Fruit fly (Drosophila melanogaster) whole organism, embryonic: ENCODE results near the gene CG11674.

Experiments used
- ATbp ChIP-seq: fragments of 200-800 bp; sonication (Bioruptor generic); optimal IDR thresholded peaks from 2 replicates; lab custom pipeline; 2017; ENCODE audit warnings: missing biosample characterization, mild to moderate bottlenecking, missing genetic modification characterization, missing genetic modification reagents
- Aef1 ChIP-seq: fragments of 200-800 bp; sonication (Bioruptor generic); IDR thresholded peaks from 3 replicates; pipeline ENCODE4 v1.3.6; 2022; ENCODE audit warnings: missing biosample characterization, missing genetic modification characterization
- Atf3 ChIP-seq: fragments of 200-800 bp; sonication (Bioruptor generic); optimal IDR thresholded peaks from 3 replicates; lab custom pipeline; 2016; ENCODE audit warnings: missing biosample characterization, missing genetic modification characterization
- Atf6 ChIP-seq: fragments of 200-800 bp; sonication (Bioruptor generic); IDR thresholded peaks from 2 replicates; pipeline ENCODE4 v1.3.6; 2022; ENCODE audit warnings: missing biosample characterization, missing genetic modification characterization
- CG10274 ChIP-seq: fragments of 200-800 bp; sonication (Bioruptor generic); optimal IDR thresholded peaks from 3 replicates; lab custom pipeline; 2017; ENCODE audit warnings: missing biosample characterization, mild to moderate bottlenecking, missing genetic modification characterization
- CG11723 ChIP-seq: fragments of 200-800 bp; sonication (Bioruptor generic); optimal IDR thresholded peaks from 2 replicates; lab custom pipeline; 2017; ENCODE audit warnings: missing biosample characterization, mild to moderate bottlenecking, missing genetic modification characterization
- CG12236 ChIP-seq: fragments of 200-800 bp; sonication (Bioruptor generic); optimal IDR thresholded peaks from 2 replicates; lab custom pipeline; 2016; ENCODE audit warnings: missing biosample characterization, missing genetic modification characterization
- CG12299 ChIP-seq: fragments of 200-800 bp; sonication (Bioruptor generic); optimal IDR thresholded peaks from 2 replicates; lab custom pipeline; 2018; ENCODE audit warnings: missing biosample characterization, mild to moderate bottlenecking, missing genetic modification characterization
- CG12659 ChIP-seq: fragments of 200-800 bp; sonication (Bioruptor generic); optimal IDR thresholded peaks from 3 replicates; lab custom pipeline; 2017; ENCODE audit warnings: mild to moderate bottlenecking, missing biosample characterization, missing genetic modification reagents, missing genetic modification characterization
- CG14667 ChIP-seq: fragments of 200-800 bp; sonication (Bioruptor generic); IDR thresholded peaks from 2 replicates; pipeline ENCODE4 v1.3.6; 2022; ENCODE audit warnings: missing biosample characterization, missing genetic modification characterization
- CG14710 ChIP-seq: fragments of 200-800 bp; sonication (Bioruptor generic); optimal IDR thresholded peaks from 3 replicates; lab custom pipeline; 2019; ENCODE audit warnings: missing biosample characterization, mild to moderate bottlenecking, missing genetic modification characterization, moderate library complexity
- CG15269 ChIP-seq: fragments of 200-800 bp; sonication (Bioruptor generic); optimal IDR thresholded peaks from 2 replicates; lab custom pipeline; 2018; ENCODE audit warnings: missing biosample characterization, mild to moderate bottlenecking, missing genetic modification characterization, moderate library complexity
- CG1602 ChIP-seq: fragments of 200-800 bp; sonication (Bioruptor generic); optimal IDR thresholded peaks from 3 replicates; lab custom pipeline; 2016; ENCODE audit warnings: missing biosample characterization, missing genetic modification characterization
- CG2120 ChIP-seq: fragments of 200-800 bp; sonication (Bioruptor generic); optimal IDR thresholded peaks from 3 replicates; lab custom pipeline; 2016; ENCODE audit warnings: missing biosample characterization, missing genetic modification characterization
- CG2199 ChIP-seq: fragments of 200-800 bp; sonication (Bioruptor generic); IDR thresholded peaks from 3 replicates; pipeline ENCODE4 v1.3.6; 2022; ENCODE audit warnings: missing biosample characterization, missing genetic modification characterization
- CG2889 ChIP-seq: fragments of 200-800 bp; sonication (Bioruptor generic); IDR thresholded peaks from 3 replicates; pipeline ENCODE4 v1.3.6; 2022; ENCODE audit warnings: missing biosample characterization, missing genetic modification characterization
- CG30020 ChIP-seq: fragments of 200-800 bp; optimal IDR thresholded peaks from 2 replicates; lab custom pipeline; 2019; ENCODE audit warnings: missing biosample characterization, mild to moderate bottlenecking, missing genetic modification characterization, moderate library complexity
- CG31365 ChIP-seq: fragments of 200-800 bp; sonication (Bioruptor generic); optimal IDR thresholded peaks from 2 replicates; lab custom pipeline; 2018; ENCODE audit warnings: missing biosample characterization, mild to moderate bottlenecking, missing genetic modification characterization
- CG33213 ChIP-seq: fragments of 200-800 bp; sonication (Bioruptor generic); optimal IDR thresholded peaks from 3 replicates; lab custom pipeline; 2016; ENCODE audit warnings: missing biosample characterization, missing genetic modification characterization
- CG3407 ChIP-seq: fragments of 200-800 bp; sonication (Bioruptor generic); optimal IDR thresholded peaks from 2 replicates; lab custom pipeline; 2018; ENCODE audit warnings: missing biosample characterization, mild to moderate bottlenecking, missing genetic modification characterization
- CG3995 ChIP-seq: fragments of 200-800 bp; sonication (Bioruptor generic); optimal IDR thresholded peaks from 3 replicates; lab custom pipeline; 2016; ENCODE audit warnings: missing biosample characterization, missing genetic modification characterization
- CG4360 ChIP-seq: fragments of 200-800 bp; sonication (Bioruptor generic); IDR thresholded peaks from 2 replicates; pipeline ENCODE4 v1.3.6; 2022; ENCODE audit warnings: missing biosample characterization, missing genetic modification characterization
- CG43689 ChIP-seq: fragments of 200-800 bp; sonication (Bioruptor generic); IDR thresholded peaks from 2 replicates; pipeline ENCODE4 v1.3.6; 2022; ENCODE audit warnings: missing biosample characterization, missing genetic modification characterization
- CG6254 ChIP-seq: fragments of 200-800 bp; sonication (Bioruptor generic); optimal IDR thresholded peaks from 3 replicates; lab custom pipeline; 2017; ENCODE audit warnings: mild to moderate bottlenecking, missing biosample characterization, missing genetic modification reagents, missing genetic modification characterization
- CG6683 ChIP-seq: fragments of 200-800 bp; sonication (Bioruptor generic); optimal IDR thresholded peaks from 2 replicates; lab custom pipeline; 2017; ENCODE audit warnings: missing biosample characterization, mild to moderate bottlenecking, missing genetic modification characterization, missing genetic modification reagents
- CG6689 ChIP-seq: fragments of 200-800 bp; sonication (Bioruptor generic); IDR thresholded peaks from 2 replicates; pipeline ENCODE4 v1.3.6; 2022; ENCODE audit warnings: missing biosample characterization, missing genetic modification characterization
- CG8765 ChIP-seq: fragments of 200-800 bp; sonication (Bioruptor generic); IDR thresholded peaks from 2 replicates; pipeline ENCODE4 v1.3.6; 2022; ENCODE audit warnings: missing biosample characterization, missing genetic modification characterization
- CG8944 ChIP-seq: fragments of 200-800 bp; sonication (Bioruptor generic); optimal IDR thresholded peaks from 3 replicates; lab custom pipeline; 2016; ENCODE audit warnings: missing biosample characterization, missing genetic modification characterization
- CG9797 ChIP-seq: fragments of 200-800 bp; sonication (Bioruptor generic); optimal IDR thresholded peaks from 3 replicates; lab custom pipeline; 2018; ENCODE audit warnings: missing biosample characterization, mild to moderate bottlenecking, missing genetic modification characterization
- Doc2 ChIP-seq: fragments of 200-800 bp; sonication (Bioruptor generic); IDR thresholded peaks from 2 replicates; pipeline ENCODE4 v1.3.6; 2022; ENCODE audit warnings: missing biosample characterization, missing genetic modification characterization
- Hmx ChIP-seq: fragments of 200-800 bp; sonication (Bioruptor generic); optimal IDR thresholded peaks from 2 replicates; lab custom pipeline; 2016; ENCODE audit warnings: missing biosample characterization, missing genetic modification characterization
- Hr3 ChIP-seq: fragments of 200-800 bp; sonication (Bioruptor generic); optimal IDR thresholded peaks from 3 replicates; lab custom pipeline; 2016; ENCODE audit warnings: missing biosample characterization, missing genetic modification characterization
- NFAT ChIP-seq: fragments of 200-800 bp; sonication (Bioruptor generic); IDR thresholded peaks from 2 replicates; pipeline ENCODE4 v1.3.6; 2022; ENCODE audit warnings: missing biosample characterization, missing genetic modification characterization
- Nf-YC ChIP-seq: fragments of 200-800 bp; optimal IDR thresholded peaks from 3 replicates; lab custom pipeline; 2019; ENCODE audit warnings: missing biosample characterization, mild to moderate bottlenecking, missing genetic modification characterization, moderate library complexity
- NfI ChIP-seq: fragments of 200-800 bp; sonication (Bioruptor generic); optimal IDR thresholded peaks from 3 replicates; lab custom pipeline; 2018; ENCODE audit warnings: missing biosample characterization, mild to moderate bottlenecking, missing genetic modification characterization, moderate library complexity
- Oli ChIP-seq: fragments of 200-800 bp; sonication (Bioruptor generic); optimal IDR thresholded peaks from 2 replicates; lab custom pipeline; 2018; ENCODE audit warnings: missing biosample characterization, mild to moderate bottlenecking, missing genetic modification characterization, moderate library complexity
- Sry-δ ChIP-seq: fragments of 200-800 bp; sonication (Bioruptor generic); optimal IDR thresholded peaks from 2 replicates; lab custom pipeline; 2016; ENCODE audit warnings: missing biosample characterization, missing genetic modification characterization
- az2 ChIP-seq: fragments of 200-800 bp; sonication (Bioruptor generic); optimal IDR thresholded peaks from 3 replicates; lab custom pipeline; 2016; ENCODE audit warnings: missing biosample characterization, missing genetic modification characterization
- bsh ChIP-seq, 2 experiments: fragments of 200-800 bp; sonication (Bioruptor generic); optimal IDR thresholded peaks; 2 replicates each; lab custom pipeline; 2017 to 2018; ENCODE audit warnings: mild to moderate bottlenecking in 2 of 2, missing biosample characterization in 2 of 2, missing genetic modification characterization in 2 of 2, moderate library complexity in 1 of 2
- eve ChIP-seq, 2 experiments: fragments of >200 bp; optimal IDR thresholded peaks; 2 replicates each; lab custom pipeline; 2017; ENCODE audit warnings: missing biosample characterization in 2 of 2, missing genetic modification characterization in 2 of 2
- fd96Cb ChIP-seq: fragments of 200-800 bp; sonication (Bioruptor generic); optimal IDR thresholded peaks from 2 replicates; lab custom pipeline; 2018; ENCODE audit warnings: missing biosample characterization, mild to moderate bottlenecking, missing genetic modification characterization, moderate library complexity
- ftz-f1 ChIP-seq: fragments of 200-800 bp; sonication (Bioruptor generic); optimal IDR thresholded peaks from 2 replicates; lab custom pipeline; 2016; ENCODE audit warnings: missing biosample characterization, missing genetic modification characterization
- gce ChIP-seq: fragments of 200-800 bp; sonication (Bioruptor generic); IDR thresholded peaks from 3 replicates; pipeline ENCODE4 v1.3.6; 2022; ENCODE audit warnings: missing biosample characterization, missing genetic modification characterization
- gsb ChIP-seq: fragments of 200-800 bp; sonication (Bioruptor generic); IDR thresholded peaks from 2 replicates; pipeline ENCODE4 v1.3.6; 2022; ENCODE audit warnings: missing biosample characterization, missing genetic modification characterization
- kay ChIP-seq: fragments of 200-800 bp; sonication (Bioruptor generic); optimal IDR thresholded peaks from 2 replicates; lab custom pipeline; 2016; ENCODE audit warnings: missing biosample characterization, missing genetic modification characterization
- oc ChIP-seq: fragments of 200-800 bp; sonication (Bioruptor generic); optimal IDR thresholded peaks from 2 replicates; lab custom pipeline; 2018; ENCODE audit warnings: missing biosample characterization, mild to moderate bottlenecking, missing genetic modification characterization, moderate library complexity
- otp ChIP-seq: fragments of 200-800 bp; sonication (Bioruptor generic); IDR thresholded peaks from 3 replicates; pipeline ENCODE4, ENCODE4 v1.3.6; 2022; ENCODE audit warnings: missing biosample characterization, missing genetic modification characterization
- phol ChIP-seq: fragments of 200-800 bp; sonication (Bioruptor generic); optimal IDR thresholded peaks from 3 replicates; lab custom pipeline; 2018; ENCODE audit warnings: missing biosample characterization, mild to moderate bottlenecking, missing genetic modification characterization, moderate library complexity
- pzg ChIP-seq: fragments of 200-800 bp; sonication (Bioruptor generic); optimal IDR thresholded peaks from 3 replicates; lab custom pipeline; 2018; ENCODE audit warnings: missing biosample characterization, mild to moderate bottlenecking, missing genetic modification characterization, moderate library complexity
- sd ChIP-seq: fragments of 200-800 bp; sonication (Bioruptor generic); optimal IDR thresholded peaks from 3 replicates; lab custom pipeline; 2018; ENCODE audit warnings: missing biosample characterization, mild to moderate bottlenecking, missing genetic modification characterization, moderate library complexity
- shn ChIP-seq: fragments of 200-800 bp; sonication (Bioruptor generic); optimal IDR thresholded peaks from 3 replicates; lab custom pipeline; 2016; ENCODE audit warnings: missing biosample characterization, missing genetic modification characterization

The CG11674 gene

DNA sequence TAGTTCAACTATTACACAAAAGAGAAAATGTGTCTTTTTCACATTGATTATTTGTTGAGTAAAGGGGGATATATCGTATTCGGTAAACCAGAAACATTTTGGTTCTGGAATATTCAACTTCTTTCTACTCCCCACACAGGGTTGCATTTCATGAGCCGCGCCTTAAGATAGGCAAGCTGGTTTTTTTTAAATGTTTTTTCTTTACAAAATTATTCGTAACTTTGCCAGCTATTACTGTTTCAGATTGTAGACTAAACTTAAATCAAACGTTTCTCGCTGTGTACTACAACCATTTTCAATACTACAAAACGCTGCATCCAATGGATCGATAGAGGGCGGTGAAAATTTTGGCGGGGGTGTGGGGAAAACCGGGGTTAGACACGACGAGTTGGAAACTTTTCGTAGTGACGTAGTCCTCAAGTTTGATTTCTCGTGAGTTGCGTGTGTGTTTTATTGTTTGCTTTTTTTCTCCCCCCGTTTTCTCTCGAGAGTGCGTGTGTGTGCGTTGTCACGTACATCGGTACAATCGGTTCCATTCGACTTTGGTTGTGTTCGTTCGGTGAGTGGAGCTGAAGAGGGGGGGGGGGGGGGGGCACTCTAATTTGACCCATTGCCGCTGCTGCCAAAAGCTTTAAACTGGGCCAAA is 12.0 kb downstream of the CG11674 start (continued):
- TF ChIP-seq fd96Cb (peak; percentile 33), eve (GFP tag; optimal IDR thresholded peaks at IDR 0.05; lab: Kevin White, UChicago) (peak in 1 of 2 experiments; percentile 53), Doc2 (GFP tag; lab: Robert Waterston, UW) (no peak), CG31365 (tag; lab: Kevin White, UChicago) (no peak), CG2120 (GFP tag; lab: Kevin White, UChicago) (peak; percentile 50), CG3407 (GFP tag; lab: Kevin White, UChicago) (peak; percentile 24), CG8944 (GFP tag; lab: Kevin White, UChicago) (no peak), Hmx (GFP tag; lab: Kevin White, UChicago) (no peak), Hr3 (GFP tag; lab: Kevin White, UChicago) (peak; percentile 1), CG6254 (GFP tag; lab: Kevin White, UChicago) (no peak), ATbp (no peak), CG14667 (GFP tag; lab: Robert Waterston, UW) (no peak), CG33213 (GFP tag; lab: Kevin White, UChicago) (no peak), oc (no peak), CG43689 (GFP tag; lab: Robert Waterston, UW) (no peak), Sry-δ (peak; percentile 20), CG3995 (no peak), kay (GFP tag; lab: Kevin White, UChicago) (no peak), CG6689 (GFP tag; lab: Robert Waterston, UW) (peak; percentile 40; the same call in 1 of the 2 replicates), Atf3 (GFP tag; lab: Kevin White, UChicago) (no peak), shn (GFP tag; lab: Kevin White, UChicago) (peak; percentile 24), CG1602 (peak; percentile 10), CG11723 (GFP tag; lab: Kevin White, UChicago) (no peak), NFAT (no peak), CG4360 (GFP tag; lab: Robert Waterston, UW) (no peak), CG9797 (no peak), CG2199 (no peak), CG14710 (tag; lab: Kevin White, UChicago) (peak; percentile 11), CG30020 (tag; lab: Kevin White, UChicago) (no peak), bsh (GFP tag; optimal IDR thresholded peaks at IDR 0.05; lab: Kevin White, UChicago) (peak in 1 of 2 experiments; percentile 52), ftz-f1 (GFP tag; lab: Kevin White, UChicago) (no peak), CG8765 (GFP tag; lab: Robert Waterston, UW) (no peak), CG6683 (GFP tag; lab: Kevin White, UChicago) (no peak), CG12299 (tag; lab: Kevin White, UChicago) (peak; percentile 38), CG12659 (GFP tag; lab: Kevin White, UChicago) (peak; percentile 31), CG15269 (peak; percentile 14), gce (no peak), CG2889 (no peak), phol (tag; lab: Kevin White, UChicago) (peak; percentile 50), gsb (GFP tag; lab: Robert Waterston, UW) (no peak), NfI (GFP tag; lab: Kevin White, UChicago) (peak; percentile 34), sd (tag; lab: Kevin White, UChicago) (no peak), otp (GFP tag; lab: Robert Waterston, UW) (no peak), Aef1 (GFP tag; lab: Robert Waterston, UW) (no peak), CG10274 (GFP tag; lab: Kevin White, UChicago) (no peak), Nf-YC (tag; lab: Kevin White, UChicago) (peak; percentile 17), Atf6 (0 out of 2 replicates have a peak, but pooled peaks have one; percentile 35), CG12236 (GFP tag; lab: Kevin White, UChicago) (no peak), pzg (GFP tag; lab: Kevin White, UChicago) (no peak), Oli (tag; lab: Kevin White, UChicago) (peak; percentile 46), az2 (GFP tag; lab: Kevin White, UChicago) (peak; percentile 43)
